Fruit fly (Drosophila melanogaster) whole organism, larva: ENCODE results near the gene CG6325.

Source experiments
- noc ChIP-seq: fragments of 200-800 bp; sonication (Bioruptor generic); optimal IDR thresholded peaks from 3 replicates; lab custom pipeline; 2019; ENCODE audit warnings: missing biosample characterization, mild to moderate bottlenecking, missing genetic modification characterization, moderate library complexity

Gene CG6325

dm6 chr3R:10395233-10395815, 11.8 kb downstream of the CG6325 start:
- TF ChIP-seq noc (tag; lab: Kevin White, UChicago): no peak

- peak; percentile 13 for TF ChIP-seq noc (tag; lab: Kevin White, UChicago)
These were observed 12.7 kb downstream of the CG6325 start for dm6 chr3R:10394368-10394770.

dm6 chr3R:10393654-10394367, 13.3 kb downstream of the CG6325 start:
- no peak for TF ChIP-seq noc (tag; lab: Kevin White, UChicago)

- TF ChIP-seq noc (tag; lab: Kevin White, UChicago): no peak
These were observed 13.9 kb downstream of the CG6325 start for dm6 chr3R:10393020-10393653.

- TF ChIP-seq noc (tag; lab: Kevin White, UChicago): no peak
These were observed 14.6 kb downstream of the CG6325 start for dm6 chr3R:10392539-10392919.

- TF ChIP-seq noc (tag; lab: Kevin White, UChicago): no peak
These were observed 15.1 kb downstream of the CG6325 start for dm6 chr3R:10391863-10392538.

DNA sequence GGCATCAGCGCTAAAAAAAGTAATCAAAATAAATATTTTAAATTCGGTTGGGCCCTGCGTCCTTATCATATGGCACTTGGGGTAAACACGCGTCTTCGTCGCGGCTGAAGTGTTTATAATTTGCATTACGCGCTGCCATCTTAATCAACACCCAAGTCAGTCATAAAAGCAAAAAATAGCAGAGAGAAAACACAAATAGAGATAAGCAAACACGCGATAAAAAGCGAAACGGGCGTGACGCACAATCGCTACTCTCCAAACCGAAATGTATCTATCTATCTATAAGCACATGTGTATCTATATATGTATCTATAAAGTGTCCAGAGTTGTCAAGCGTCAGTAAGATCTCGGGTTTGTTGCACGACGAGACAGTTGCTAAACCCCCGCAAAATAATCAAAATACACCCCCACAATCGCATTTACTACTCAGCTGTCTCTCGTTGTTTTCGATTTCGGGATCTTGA, 16.1 kb downstream of the CG6325 start:
- peak; percentile 89 for TF ChIP-seq noc (tag; lab: Kevin White, UChicago)

DNA sequence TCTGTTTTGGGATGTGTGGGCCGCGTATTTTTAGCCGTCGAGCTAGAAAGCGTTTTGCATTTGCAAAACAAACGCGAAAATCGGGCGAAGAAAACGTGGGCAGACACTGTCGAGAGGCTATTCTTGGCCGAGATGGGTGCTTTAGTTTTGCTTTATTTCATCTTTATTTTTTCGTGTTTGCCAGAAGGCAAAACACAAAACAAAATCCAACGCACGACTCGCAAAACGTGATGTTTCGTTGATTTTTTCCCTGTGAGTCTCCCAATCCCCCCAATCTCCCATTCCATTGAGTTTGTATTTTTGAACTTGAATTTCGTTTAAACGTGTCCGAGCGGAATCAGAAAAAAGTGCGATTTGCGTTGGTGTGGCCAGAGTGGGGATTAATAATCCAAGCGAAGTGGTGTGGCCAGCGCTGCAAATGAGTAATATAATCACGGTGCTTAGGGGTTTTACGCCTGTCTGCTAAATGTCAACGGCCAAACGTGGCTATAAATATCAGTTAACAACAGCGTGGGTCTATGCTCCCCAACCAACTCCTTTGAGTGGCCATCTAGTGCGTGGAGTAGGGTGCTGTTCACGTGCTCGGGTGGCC, 17.1 kb downstream of the CG6325 start:
- TF ChIP-seq noc (tag; lab: Kevin White, UChicago): no peak

DNA sequence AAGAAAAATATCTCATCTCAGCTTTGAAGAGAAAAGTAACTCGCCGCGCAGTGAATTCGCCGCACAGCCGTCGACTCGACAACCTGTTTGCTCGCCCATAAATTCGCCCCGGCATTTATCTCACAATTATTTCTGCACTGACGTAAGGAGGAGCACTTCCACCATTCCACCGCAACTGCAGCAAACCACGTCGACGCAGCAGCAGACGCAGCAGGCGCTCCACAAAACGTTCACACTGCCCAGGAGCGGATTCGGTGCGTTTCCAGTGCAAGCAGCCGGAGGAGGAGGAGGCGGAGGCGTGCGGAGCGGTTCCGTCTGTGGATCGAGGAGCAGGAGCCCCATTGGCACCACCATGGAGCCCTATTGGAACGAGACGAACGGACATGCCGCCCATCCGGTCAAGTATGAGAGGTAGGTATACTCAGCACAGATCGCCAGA, 18.0 kb downstream of the CG6325 start:
- no peak for TF ChIP-seq noc (tag; lab: Kevin White, UChicago)

dm6 chr3R:10388128-10389026, 18.7 kb downstream of the CG6325 start, which contains the start of gene cwo:
Gene cwo, plus strand, starts transcription at chr3R:10388258.
- no peak for TF ChIP-seq noc (tag; lab: Kevin White, UChicago)

DNA sequence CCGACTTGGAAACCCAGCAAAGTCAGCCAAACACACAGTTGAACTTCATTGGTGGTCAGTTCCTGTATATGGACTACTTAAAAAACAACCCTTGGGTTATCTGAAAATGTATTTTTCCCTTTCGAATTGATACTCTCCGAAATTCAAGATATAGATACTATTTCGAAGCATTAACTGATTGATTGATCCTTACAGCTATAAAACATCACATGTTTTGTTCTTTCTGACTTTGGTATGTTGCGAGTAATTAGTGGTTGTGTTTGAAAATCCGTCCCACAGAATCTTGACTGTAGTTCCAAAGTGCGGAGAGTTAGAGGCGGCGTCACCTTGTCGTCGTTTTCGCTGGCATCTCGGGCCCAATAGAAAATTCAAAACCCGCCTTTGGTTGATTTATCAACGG, 27.1 kb downstream of the CG6325 start:
- TF ChIP-seq noc (tag; lab: Kevin White, UChicago): peak; percentile 39

- no peak for TF ChIP-seq noc (tag; lab: Kevin White, UChicago)
These were observed 27.7 kb downstream of the CG6325 start for dm6 chr3R:10379409-10379808.

- no peak for TF ChIP-seq noc (tag; lab: Kevin White, UChicago)
These were observed 28.1 kb downstream of the CG6325 start for dm6 chr3R:10378989-10379388.

DNA sequence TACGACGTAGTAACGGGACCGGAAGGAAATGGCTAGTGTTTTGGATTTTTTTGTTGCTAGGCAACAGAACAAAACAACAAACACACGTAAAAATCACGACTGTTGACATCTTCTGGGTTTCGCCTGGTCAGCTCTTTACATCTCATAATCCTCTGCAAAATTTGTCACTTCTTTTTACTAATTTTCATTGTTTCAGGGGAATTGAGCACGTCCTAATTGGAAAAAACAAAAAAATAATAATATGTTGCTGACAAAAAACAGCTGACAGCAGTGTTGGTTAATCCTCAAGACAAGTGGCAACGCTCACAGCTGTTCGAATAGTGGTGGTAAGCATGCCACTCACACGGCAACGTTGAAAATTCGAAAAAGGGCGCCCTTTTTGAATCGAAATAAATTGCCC, 29.2 kb downstream of the CG6325 start, which contains the start of gene Rfx:
Gene Rfx (minus strand): TSS at position 220 of the 400 bp plus-strand sequence.
- peak; percentile 59 for TF ChIP-seq noc (tag; lab: Kevin White, UChicago)
